Worm (Caenorhabditis elegans) whole organism, young adult: ENCODE data around the gene Y62E10A.19.

ENCODE experiments used
- B0261.1 ChIP-seq: sonication (generic microtip); optimal IDR thresholded peaks from 2 replicates; lab custom pipeline; 2016; ENCODE audit warnings: mild to moderate bottlenecking, missing genetic modification characterization, moderate library complexity, missing compliant biosample characterization
- bed-2 ChIP-seq: fragments of 200-800 bp; sonication (Bioruptor generic); IDR thresholded peaks from 2 replicates; pipeline ENCODE4 v1.3.6; 2022; ENCODE audit warnings: missing genetic modification reagents, missing genetic modification characterization, missing compliant biosample characterization

- TF ChIP-seq bed-2 (GFP tag; lab: Robert Waterston, UW) (no peak), B0261.1 (tag; lab: Kevin White, UChicago) (no peak)
These were observed 14.8 kb downstream of the Y62E10A.19 start for ce11 chrIV:13393246-13393716.
